Worm (Caenorhabditis elegans) whole organism, midembryonic: ENCODE data around the gene Y62F5A.9.

Experiments used
- T22C8.4 ChIP-seq: fragments of 200-800 bp; sonication (Bioruptor generic); IDR thresholded peaks from 2 replicates; pipeline ENCODE4 v1.3.6; 2022; ENCODE audit warnings: missing genetic modification characterization, missing compliant biosample characterization
- cog-1 ChIP-seq: sonication (generic microtip); optimal IDR thresholded peaks from 2 replicates; lab custom pipeline; 2016; ENCODE audit warnings: missing genetic modification characterization, missing compliant biosample characterization
- flt-1 ChIP-seq: fragments of 200-800 bp; sonication (Bioruptor generic); IDR thresholded peaks from 2 replicates; pipeline ENCODE4 v1.3.6; 2022; ENCODE audit warnings: missing genetic modification characterization, missing compliant biosample characterization
- klf-2 ChIP-seq: fragments of 200-800 bp; sonication (Bioruptor generic); conservative IDR thresholded peaks from 2 replicates; pipeline ENCODE4 v1.3.6; 2022; ENCODE audit warnings: missing genetic modification reagents, missing genetic modification characterization, missing compliant biosample characterization
- med-1 ChIP-seq: sonication (generic microtip); optimal IDR thresholded peaks from 2 replicates; lab custom pipeline; 2017; ENCODE audit warnings: missing genetic modification characterization, mild to moderate bottlenecking, missing compliant biosample characterization, antibody characterized with exemption, missing genetic modification reagents; ENCODE audit not compliant: insufficient read depth
- ref-1 ChIP-seq: fragments of 200-800 bp; sonication (Bioruptor generic); conservative IDR thresholded peaks from 2 replicates; pipeline ENCODE4 v1.3.6; 2022; ENCODE audit warnings: missing genetic modification reagents, missing genetic modification characterization, missing compliant biosample characterization
- tab-1 ChIP-seq: fragments of 200-800 bp; sonication (Bioruptor generic); IDR thresholded peaks from 2 replicates; pipeline ENCODE4 v1.3.6; 2022; ENCODE audit warnings: missing genetic modification characterization, missing compliant biosample characterization
- ztf-23 ChIP-seq: fragments of 200-800 bp; sonication (Bioruptor generic); IDR thresholded peaks from 2 replicates; pipeline ENCODE4 v1.3.6; 2022; ENCODE audit warnings: missing genetic modification reagents, missing genetic modification characterization, missing compliant biosample characterization
- ztf-29 ChIP-seq: fragments of 200-800 bp; sonication (Bioruptor generic); IDR thresholded peaks from 2 replicates; pipeline ENCODE4 v1.3.6; 2022; ENCODE audit warnings: missing genetic modification reagents, missing genetic modification characterization, missing compliant biosample characterization

The Y62F5A.9 gene

DNA sequence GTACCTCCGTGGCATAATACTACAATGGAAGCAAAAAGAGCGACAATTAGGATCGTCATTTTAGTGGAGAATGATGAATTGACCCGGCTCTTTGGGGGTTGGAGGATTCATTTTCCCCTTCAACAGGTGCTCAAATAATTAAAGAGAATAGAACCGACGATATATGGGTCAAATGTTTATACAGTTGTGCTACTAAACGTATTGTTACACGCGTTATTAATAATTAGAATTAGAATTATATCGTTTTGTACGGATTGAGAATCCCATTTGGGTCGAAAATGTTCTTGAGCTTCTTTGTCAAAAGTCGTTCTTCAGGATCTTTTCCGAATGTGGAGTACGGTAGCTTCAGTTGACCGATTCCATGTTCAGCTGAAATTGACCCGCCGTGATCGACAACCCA, at the start of gene Y62F5A.9:
TSS of gene Y62F5A.9 (minus strand) at position 101 of the 400 bp plus-strand sequence.
- no peak for TF ChIP-seq ztf-23 (GFP tag; lab: Robert Waterston, UW)

DNA sequence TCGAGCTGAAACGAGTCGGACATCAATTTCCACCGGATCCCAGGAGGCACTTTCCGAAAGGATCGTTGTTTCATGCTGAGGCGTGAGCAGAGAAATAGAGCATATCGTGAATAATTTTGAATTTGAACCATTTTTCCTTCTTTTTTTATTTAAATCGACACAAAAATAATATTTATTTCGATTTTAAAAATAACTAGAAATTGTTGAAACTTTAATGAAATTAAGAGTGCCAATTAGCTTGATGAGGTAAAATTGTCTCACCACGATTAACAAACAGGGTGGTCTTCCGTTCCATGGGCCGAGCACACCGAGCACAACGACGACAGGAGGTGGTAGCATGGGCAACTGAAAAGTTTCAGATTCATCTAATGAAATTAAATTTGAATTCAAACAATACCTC, 49.7 kb upstream of the Y62F5A.9 start:
- TF ChIP-seq ztf-29 (GFP tag; lab: Robert Waterston, UW): no peak
- TF ChIP-seq klf-2 (GFP tag; lab: Robert Waterston, UW): no peak
- TF ChIP-seq flt-1 (GFP tag; lab: Robert Waterston, UW): no peak
- no peak for TF ChIP-seq T22C8.4 (GFP tag; lab: Robert Waterston, UW)
- no peak for TF ChIP-seq ztf-23 (GFP tag; lab: Robert Waterston, UW)
- no peak for TF ChIP-seq cog-1 (tag; lab: Kevin White, UChicago)
- no peak for TF ChIP-seq ref-1 (GFP tag; lab: Robert Waterston, UW)
- TF ChIP-seq tab-1 (GFP tag; lab: Robert Waterston, UW): no peak
- TF ChIP-seq med-1: no peak

- TF ChIP-seq klf-2 (GFP tag; lab: Robert Waterston, UW) (no peak), ztf-29 (GFP tag; lab: Robert Waterston, UW) (no peak), T22C8.4 (GFP tag; lab: Robert Waterston, UW) (no peak), cog-1 (tag; lab: Kevin White, UChicago) (no peak), ref-1 (GFP tag; lab: Robert Waterston, UW) (no peak), tab-1 (GFP tag; lab: Robert Waterston, UW) (no peak), med-1 (no peak), ztf-23 (GFP tag; lab: Robert Waterston, UW) (no peak), flt-1 (GFP tag; lab: Robert Waterston, UW) (no peak)
These were observed 44.1 kb upstream of the Y62F5A.9 start, which contains the start of gene ints-7 for ce11 chrII:11582698-11583097. TSS of gene ints-7 (plus strand) at chrII:11582849.

- TF ChIP-seq tab-1 (GFP tag; lab: Robert Waterston, UW): no peak
- no peak for TF ChIP-seq cog-1 (tag; lab: Kevin White, UChicago)
- TF ChIP-seq ztf-29 (GFP tag; lab: Robert Waterston, UW): no peak
- TF ChIP-seq ref-1 (GFP tag; lab: Robert Waterston, UW): no peak
- TF ChIP-seq flt-1 (GFP tag; lab: Robert Waterston, UW): no peak
- TF ChIP-seq T22C8.4 (GFP tag; lab: Robert Waterston, UW): no peak
- TF ChIP-seq med-1: no peak
- TF ChIP-seq klf-2 (GFP tag; lab: Robert Waterston, UW): no peak
- no peak for TF ChIP-seq ztf-23 (GFP tag; lab: Robert Waterston, UW)
These were observed 39.7 kb upstream of the Y62F5A.9 start, which contains the start of gene smc-6 for ce11 chrII:11578327-11578726. TSS of gene smc-6 (plus strand) at chrII:11578716.

DNA sequence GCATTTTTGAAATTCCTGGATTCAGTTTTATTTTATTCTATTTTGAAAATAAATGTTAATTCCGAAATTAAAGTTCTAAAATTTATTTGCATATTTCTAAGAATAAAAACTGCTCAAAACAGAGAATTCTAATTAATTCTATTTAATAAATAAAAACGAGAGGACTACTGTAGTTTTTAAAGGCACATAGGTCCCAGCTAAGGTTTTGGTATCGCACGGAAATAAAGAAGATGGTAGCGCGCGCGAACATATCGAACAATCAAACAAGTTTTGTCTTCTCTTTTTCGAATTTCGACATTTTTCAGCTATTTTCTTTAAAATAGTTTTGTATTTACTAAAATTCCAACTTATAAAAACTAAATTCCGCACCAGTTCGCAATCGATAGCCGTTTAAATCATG, 39.2 kb upstream of the Y62F5A.9 start:
- TF ChIP-seq ztf-23 (GFP tag; lab: Robert Waterston, UW) (no peak), ref-1 (GFP tag; lab: Robert Waterston, UW) (no peak)

ce11 chrII:11577397-11577796, 38.8 kb upstream of the Y62F5A.9 start, which contains the start of gene pcs-1:
TSS of gene pcs-1 (minus strand) at chrII:11577740.
- TF ChIP-seq cog-1 (tag; lab: Kevin White, UChicago): no peak
- no peak for TF ChIP-seq flt-1 (GFP tag; lab: Robert Waterston, UW)
- TF ChIP-seq ztf-23 (GFP tag; lab: Robert Waterston, UW): no peak
- TF ChIP-seq ztf-29 (GFP tag; lab: Robert Waterston, UW): no peak
- TF ChIP-seq ref-1 (GFP tag; lab: Robert Waterston, UW): no peak
- TF ChIP-seq tab-1 (GFP tag; lab: Robert Waterston, UW): no peak
- no peak for TF ChIP-seq klf-2 (GFP tag; lab: Robert Waterston, UW)
- TF ChIP-seq med-1: no peak
- TF ChIP-seq T22C8.4 (GFP tag; lab: Robert Waterston, UW): no peak

- no peak for TF ChIP-seq ztf-29 (GFP tag; lab: Robert Waterston, UW)
- TF ChIP-seq klf-2 (GFP tag; lab: Robert Waterston, UW): no peak
- TF ChIP-seq T22C8.4 (GFP tag; lab: Robert Waterston, UW): no peak
- no peak for TF ChIP-seq ztf-23 (GFP tag; lab: Robert Waterston, UW)
- no peak for TF ChIP-seq ref-1 (GFP tag; lab: Robert Waterston, UW)
- TF ChIP-seq flt-1 (GFP tag; lab: Robert Waterston, UW): no peak
- no peak for TF ChIP-seq tab-1 (GFP tag; lab: Robert Waterston, UW)
- TF ChIP-seq cog-1 (tag; lab: Kevin White, UChicago): no peak
- no peak for TF ChIP-seq med-1
These were observed 34.3 kb upstream of the Y62F5A.9 start, which contains the start of gene F54D5.2 for ce11 chrII:11572944-11573343. TSS of gene F54D5.2 (plus strand) at chrII:11573180.

DNA sequence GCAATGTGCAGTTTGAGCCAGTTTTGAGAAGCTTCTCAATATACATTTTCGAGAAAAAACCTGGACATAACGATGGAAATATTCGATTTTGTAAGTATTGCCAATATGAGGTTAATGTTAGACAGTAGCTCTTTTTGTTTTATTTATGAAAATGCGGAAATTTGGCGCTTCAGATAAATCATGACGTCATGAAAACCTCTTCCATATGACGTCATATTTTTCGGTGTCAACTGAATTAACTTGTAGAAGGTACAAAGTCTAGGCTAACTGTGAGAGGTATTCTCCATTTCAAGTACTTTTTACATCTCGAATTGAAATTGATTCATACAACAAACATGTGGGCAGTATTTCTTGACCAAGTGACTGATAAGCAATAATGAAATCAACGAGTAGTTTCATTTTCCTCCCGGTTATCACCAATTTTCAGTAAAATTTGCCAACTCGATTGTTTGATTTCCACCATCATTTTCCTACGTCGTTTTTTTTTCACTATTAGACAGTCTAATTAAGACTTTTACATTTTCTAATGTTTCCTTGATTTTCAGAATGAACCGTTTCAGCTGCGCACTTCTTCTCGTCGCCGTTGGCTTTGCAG, 32.7 kb upstream of the Y62F5A.9 start, which contains the start of gene F54D5.3:
TSS of gene F54D5.3 (plus strand) at position 546 of the 595 bp plus-strand sequence.
- TF ChIP-seq med-1 (no peak), klf-2 (GFP tag; lab: Robert Waterston, UW) (no peak), cog-1 (tag; lab: Kevin White, UChicago) (no peak), T22C8.4 (GFP tag; lab: Robert Waterston, UW) (no peak), flt-1 (GFP tag; lab: Robert Waterston, UW) (no peak), tab-1 (GFP tag; lab: Robert Waterston, UW) (no peak), ztf-23 (GFP tag; lab: Robert Waterston, UW) (no peak), ref-1 (GFP tag; lab: Robert Waterston, UW) (no peak), ztf-29 (GFP tag; lab: Robert Waterston, UW) (no peak)

ce11 chrII:11569213-11569868, 30.7 kb upstream of the Y62F5A.9 start, which contains the start of the genes F54D5.23 and F54D5.4:
TSS of gene F54D5.23 (minus strand) at chrII:11569287.
TSS of gene F54D5.4 (plus strand) at chrII:11569818.
- TF ChIP-seq cog-1 (tag; lab: Kevin White, UChicago): no peak
- TF ChIP-seq med-1: no peak
- TF ChIP-seq T22C8.4 (GFP tag; lab: Robert Waterston, UW): no peak
- no peak for TF ChIP-seq ztf-29 (GFP tag; lab: Robert Waterston, UW)
- TF ChIP-seq ztf-23 (GFP tag; lab: Robert Waterston, UW): no peak
